Worm (Caenorhabditis elegans) whole organism, L3 larva: Measurements from ENCODE around the gene D2062.1.
A peak's percentile ranks its signal among the peaks of the same experiment; 100 is the strongest.
"Not testable (repeated sequence)": the region's sequence is repeated elsewhere in the genome, so short reads cannot be mapped to it uniquely, and the experiment has no call there.

Experiments
- R02D3.7 ChIP-seq: fragments of 150-350 bp; optimal IDR thresholded peaks from 2 replicates; lab custom pipeline; 2014; ENCODE audit warnings: missing biosample characterization, missing genetic modification characterization
- ZK546.5 ChIP-seq: sonication (generic microtip); optimal IDR thresholded peaks from 2 replicates; lab custom pipeline; 2017; ENCODE audit warnings: missing biosample characterization, missing genetic modification characterization
- aly-2 ChIP-seq: fragments of 150-350 bp; optimal IDR thresholded peaks from 2 replicates; lab custom pipeline; 2014; ENCODE audit warnings: missing biosample characterization, missing genetic modification characterization
- ama-1 ChIP-seq: fragments of 150-350 bp; optimal IDR thresholded peaks from 2 replicates; lab custom pipeline; 2018
- ceh-16 ChIP-seq: sonication (generic microtip); optimal IDR thresholded peaks from 2 replicates; lab custom pipeline; 2017; ENCODE audit warnings: missing biosample characterization, missing genetic modification characterization
- ceh-82 ChIP-seq: fragments of 150-350 bp; optimal IDR thresholded peaks from 2 replicates; lab custom pipeline; 2014; ENCODE audit warnings: missing biosample characterization, missing genetic modification characterization
- ceh-9 ChIP-seq: sonication (generic microtip); optimal IDR thresholded peaks from 2 replicates; lab custom pipeline; 2018; ENCODE audit warnings: missing biosample characterization, missing genetic modification characterization
- egl-5 ChIP-seq: fragments of 150-350 bp; optimal IDR thresholded peaks from 2 replicates; lab custom pipeline; 2017; ENCODE audit warnings: missing biosample characterization, missing genetic modification reagents, missing genetic modification characterization, inconsistent platforms
- elt-1 ChIP-seq: fragments of 150-350 bp; optimal IDR thresholded peaks from 2 replicates; lab custom pipeline; 2014; ENCODE audit warnings: missing biosample characterization, missing genetic modification characterization
- elt-2 ChIP-seq: sonication (generic microtip); optimal IDR thresholded peaks from 2 replicates; lab custom pipeline; 2016; ENCODE audit warnings: missing genetic modification reagents, mild to moderate bottlenecking, missing genetic modification characterization, missing compliant biosample characterization
- eor-1 ChIP-seq, 2 experiments: fragments of 150-350 bp; optimal IDR thresholded peaks; 2 replicates each; lab custom pipeline; 2014 to 2018; ENCODE audit warnings: missing biosample characterization in 2 of 2, missing genetic modification characterization in 2 of 2
- fkh-10 ChIP-seq: sonication (generic microtip); optimal IDR thresholded peaks from 2 replicates; lab custom pipeline; 2017; ENCODE audit warnings: missing biosample characterization, missing genetic modification reagents, missing genetic modification characterization
- fkh-2 ChIP-seq: fragments of 150-350 bp; optimal IDR thresholded peaks from 2 replicates; lab custom pipeline; 2014; ENCODE audit warnings: missing biosample characterization, missing genetic modification reagents, missing genetic modification characterization
- fos-1 ChIP-seq: fragments of 150-350 bp; optimal IDR thresholded peaks from 2 replicates; lab custom pipeline; 2014; ENCODE audit warnings: missing biosample characterization, missing genetic modification characterization
- jun-1 ChIP-seq: fragments of 150-350 bp; optimal IDR thresholded peaks from 2 replicates; lab custom pipeline; 2014; ENCODE audit warnings: missing biosample characterization, missing genetic modification reagents, missing genetic modification characterization
- lin-15B ChIP-seq: fragments of 150-350 bp; optimal IDR thresholded peaks from 2 replicates; lab custom pipeline; 2014; ENCODE audit warnings: missing biosample characterization, missing genetic modification characterization
- lin-39 ChIP-seq: fragments of 150-350 bp; optimal IDR thresholded peaks from 2 replicates; lab custom pipeline; 2018; ENCODE audit warnings: missing biosample characterization, missing genetic modification reagents, missing genetic modification characterization
- mdl-1 ChIP-seq: fragments of 150-350 bp; optimal IDR thresholded peaks from 2 replicates; lab custom pipeline; 2014; ENCODE audit warnings: missing biosample characterization, missing genetic modification characterization
- nfya-1 ChIP-seq: sonication (generic microtip); optimal IDR thresholded peaks from 2 replicates; lab custom pipeline; 2017; ENCODE audit warnings: missing genetic modification characterization, mild to moderate bottlenecking, missing compliant biosample characterization, antibody characterized with exemption, moderate library complexity; ENCODE audit not compliant: insufficient read depth
- nhr-11 ChIP-seq: fragments of 150-350 bp; optimal IDR thresholded peaks from 2 replicates; lab custom pipeline; 2014; ENCODE audit warnings: missing biosample characterization, missing genetic modification characterization
- nhr-23 ChIP-seq: fragments of 150-350 bp; optimal IDR thresholded peaks from 2 replicates; lab custom pipeline; 2014; ENCODE audit warnings: missing biosample characterization, missing genetic modification reagents, missing genetic modification characterization
- nhr-25 ChIP-seq: sonication (generic microtip); optimal IDR thresholded peaks from 2 replicates; lab custom pipeline; 2017; ENCODE audit warnings: missing biosample characterization, missing genetic modification characterization
- nhr-76 ChIP-seq: fragments of 150-350 bp; sonication (generic microtip); optimal IDR thresholded peaks from 5 replicates; lab custom pipeline; 2014; ENCODE audit warnings: missing biosample characterization, missing genetic modification characterization
- pha-4 ChIP-seq: fragments of 150-350 bp; optimal IDR thresholded peaks from 2 replicates; lab custom pipeline; 2014; ENCODE audit warnings: missing biosample characterization, missing genetic modification reagents, missing genetic modification characterization
- pqm-1 ChIP-seq: fragments of 150-350 bp; optimal IDR thresholded peaks from 2 replicates; lab custom pipeline; 2017; ENCODE audit warnings: missing biosample characterization, missing genetic modification characterization, inconsistent platforms
- skn-1 ChIP-seq: fragments of 150-350 bp; optimal IDR thresholded peaks from 2 replicates; lab custom pipeline; 2014; ENCODE audit warnings: missing biosample characterization, missing genetic modification characterization
- snpc-4 ChIP-seq: fragments of 150-350 bp; optimal IDR thresholded peaks from 2 replicates; lab custom pipeline; 2014; ENCODE audit warnings: missing biosample characterization, missing genetic modification characterization
- tbx-2 ChIP-seq: sonication (generic microtip); optimal IDR thresholded peaks from 2 replicates; lab custom pipeline; 2016; ENCODE audit warnings: mild to moderate bottlenecking, missing genetic modification characterization, missing compliant biosample characterization
- unc-62 ChIP-seq: fragments of 150-350 bp; sonication (generic microtip); optimal IDR thresholded peaks from 4 replicates; lab custom pipeline; 2014; ENCODE audit warnings: missing biosample characterization, missing genetic modification reagents, missing genetic modification characterization
- zag-1 ChIP-seq: fragments of 150-350 bp; optimal IDR thresholded peaks from 2 replicates; lab custom pipeline; 2014; ENCODE audit warnings: missing biosample characterization, missing genetic modification characterization
- ztf-11 ChIP-seq: fragments of 150-350 bp; optimal IDR thresholded peaks from 2 replicates; lab custom pipeline; 2014; ENCODE audit warnings: missing biosample characterization, missing genetic modification characterization
- ztf-4 ChIP-seq: fragments of 150-350 bp; optimal IDR thresholded peaks from 2 replicates; lab custom pipeline; 2014; ENCODE audit warnings: missing biosample characterization, missing genetic modification characterization

Gene D2062.1

DNA sequence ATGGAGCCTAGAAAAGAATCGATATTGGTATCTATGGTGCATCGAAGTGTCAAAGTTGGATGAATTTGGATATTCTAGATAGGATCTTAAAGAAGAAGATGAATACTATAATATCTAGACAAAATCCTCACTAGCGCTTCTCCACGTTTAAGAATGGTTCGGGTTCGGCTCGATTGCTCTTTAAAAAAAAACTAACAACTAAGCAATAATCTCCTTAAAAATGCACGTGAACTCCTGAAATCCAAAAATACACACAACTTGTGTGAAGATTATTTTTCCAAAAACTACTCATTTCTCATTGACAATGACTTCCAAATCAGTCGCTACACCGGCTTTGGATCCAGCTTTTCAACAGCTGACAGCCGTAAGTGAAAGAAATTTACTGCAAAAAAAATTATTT is at the start of gene D2062.1:
Gene D2062.1, plus strand, starts transcription at position 301 of the 400 bp plus-strand sequence.
- TF ChIP-seq fkh-10 (GFP tag; lab: Kevin White, UChicago) (no peak), zag-1 (tag; lab: Kevin White, UChicago) (no peak), nhr-23 (no peak), tbx-2 (tag; lab: Kevin White, UChicago) (no peak), unc-62 (GFP tag; lab: Kevin White, UChicago) (no peak), nhr-76 (tag; lab: Kevin White, UChicago) (no peak), R02D3.7 (tag; lab: Kevin White, UChicago) (no peak), fkh-2 (tag; lab: Kevin White, UChicago) (no peak), nhr-25 (no peak), skn-1 (tag; lab: Kevin White, UChicago) (no peak), ztf-4 (tag; lab: Kevin White, UChicago) (no peak), egl-5 (tag; lab: Kevin White, UChicago) (no peak), aly-2 (no peak), ceh-9 (tag; lab: Kevin White, UChicago) (no peak)

DNA sequence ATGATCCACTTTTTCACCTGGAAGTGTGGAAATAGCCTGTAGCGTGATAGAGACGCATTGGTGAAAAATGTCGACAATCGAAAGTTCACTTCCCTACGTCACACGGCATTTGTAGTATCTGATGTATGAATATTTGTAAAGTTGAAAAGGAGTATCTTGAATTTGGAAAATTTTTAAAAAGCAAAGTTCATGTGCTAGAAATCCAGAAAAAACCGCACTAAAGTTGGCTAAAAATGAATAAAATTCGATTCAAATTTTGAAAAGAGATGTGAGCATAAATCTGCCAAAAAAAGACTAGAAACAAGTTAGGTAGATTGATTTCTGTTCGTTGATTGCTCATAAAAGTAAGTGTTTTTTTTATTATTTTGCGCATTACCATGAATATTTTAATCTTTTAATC is 48.2 kb upstream of the D2062.1 start, which contains the start of gene sri-74:
Gene sri-74, minus strand, starts transcription at position 101 of the 400 bp plus-strand sequence.
- no peak for TF ChIP-seq ama-1 (lab: Kevin White, UChicago)
- no peak for TF ChIP-seq snpc-4 (tag; lab: Kevin White, UChicago)
- TF ChIP-seq ZK546.5 (tag; lab: Kevin White, UChicago): no peak
- TF ChIP-seq eor-1 (tag; optimal IDR thresholded peaks at IDR 0.05; lab: Kevin White, UChicago): no peak
- no peak for TF ChIP-seq elt-2
- no peak for TF ChIP-seq mdl-1
- TF ChIP-seq tbx-2 (tag; lab: Kevin White, UChicago): no peak
- no peak for TF ChIP-seq aly-2
- TF ChIP-seq pqm-1 (tag; lab: Kevin White, UChicago): no peak

- TF ChIP-seq pqm-1 (tag; lab: Kevin White, UChicago) (no peak), fkh-10 (GFP tag; lab: Kevin White, UChicago) (no peak), snpc-4 (tag; lab: Kevin White, UChicago) (no peak), elt-2 (peak; percentile 13), nhr-11 (tag; lab: Kevin White, UChicago) (no peak), nhr-76 (tag; lab: Kevin White, UChicago) (no peak)
- TF ChIP-seq, all 47 proteins: peak for 1
Measured at ce11 chrII:2585493-2585892, 45.8 kb upstream of the D2062.1 start, which contains the start of gene sri-36. Gene sri-36, minus strand, starts transcription at chrII:2585593.

DNA sequence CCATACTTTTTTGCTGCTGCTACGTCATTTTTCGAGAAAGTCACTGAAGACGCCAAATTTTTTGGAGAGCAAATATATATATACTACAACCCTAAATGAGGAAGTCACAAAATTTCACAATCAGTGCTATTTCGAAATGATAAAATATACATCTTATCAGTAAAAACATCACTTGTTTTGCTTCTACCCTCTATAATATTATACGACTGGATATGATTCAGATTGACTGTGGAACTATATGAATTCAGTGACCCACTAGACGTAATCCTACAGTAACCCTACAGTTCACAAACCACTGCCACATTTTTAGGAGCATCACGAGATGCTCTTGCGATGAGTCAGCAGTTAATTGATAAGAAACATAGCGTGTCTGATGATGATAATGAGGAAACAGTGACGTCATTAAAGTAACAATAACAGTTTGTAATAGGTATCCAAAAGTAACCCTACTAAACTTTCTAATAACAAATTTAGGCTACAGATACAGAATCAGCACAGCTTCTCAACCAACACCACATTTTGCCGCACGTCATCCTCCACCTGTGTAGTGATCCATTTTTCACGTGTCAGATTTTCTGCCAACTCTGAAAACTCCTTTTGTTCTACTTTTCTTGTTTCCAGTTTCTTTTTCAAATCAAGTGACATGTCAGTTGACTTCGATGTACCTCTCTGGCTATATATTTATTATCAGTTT is 44.3 kb upstream of the D2062.1 start, which contains the start of the genes F33H12.7 and sri-39:
Gene F33H12.7, minus strand, starts transcription at position 51 of the 694 bp plus-strand sequence.
Gene sri-39, plus strand, starts transcription at position 644 of the 694 bp plus-strand sequence.
- TF ChIP-seq ztf-11 (tag; lab: Kevin White, UChicago): no peak
- peak; percentile 96 for TF ChIP-seq elt-2
- peak; percentile 44 for TF ChIP-seq fos-1 (tag; lab: Kevin White, UChicago)
- peak; percentile 91 for TF ChIP-seq pqm-1 (tag; lab: Kevin White, UChicago)
- TF ChIP-seq, all 47 proteins: peak for 3

DNA sequence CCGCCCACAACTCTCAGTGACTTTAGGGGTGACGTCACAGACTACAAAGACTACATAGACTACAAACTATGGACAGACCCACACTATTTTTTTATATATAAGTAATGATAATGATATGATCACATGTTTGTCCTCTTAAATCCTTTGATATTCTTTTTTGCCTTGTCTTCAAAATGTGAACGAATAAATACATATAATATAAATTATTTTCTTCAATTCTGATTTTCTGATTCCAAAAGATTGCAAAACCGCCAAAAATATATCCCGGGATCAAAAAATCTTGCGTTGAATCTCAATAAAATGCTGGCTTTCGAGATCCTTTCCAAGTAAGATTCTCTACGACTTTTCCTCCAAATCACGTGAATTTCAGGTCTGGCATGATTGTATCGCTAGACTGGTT is 31.1 kb upstream of the D2062.1 start, which contains the start of gene F33H12.1:
Gene F33H12.1, plus strand, starts transcription at position 301 of the 400 bp plus-strand sequence.
- TF ChIP-seq nfya-1; pha-4 (tag; lab: Kevin White, UChicago); elt-1 (tag; lab: Kevin White, UChicago): not testable (repeated sequence)

DNA sequence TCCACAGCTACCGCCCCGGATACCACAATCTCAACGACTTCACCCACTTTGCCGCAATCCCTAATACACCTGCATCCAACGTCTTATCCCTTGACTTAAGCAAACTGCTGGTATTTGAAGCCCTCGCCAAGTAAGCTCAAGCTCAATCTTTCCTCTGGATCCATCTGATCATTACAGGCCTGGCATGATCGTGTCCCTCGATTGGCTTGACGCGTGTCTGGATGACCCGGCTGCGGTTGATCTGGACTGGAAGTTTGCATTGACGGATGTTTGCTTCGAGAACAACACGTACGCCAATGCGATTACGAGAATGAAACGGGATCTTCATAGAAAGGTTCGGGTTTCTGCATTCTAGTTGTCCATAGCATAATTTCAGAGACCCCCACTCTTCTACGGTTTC is 30.3 kb upstream of the D2062.1 start:
- TF ChIP-seq ceh-16 (tag; lab: Kevin White, UChicago) (no peak), nfya-1 (no peak), fkh-2 (tag; lab: Kevin White, UChicago) (no peak)

ce11 chrII:2605319-2605718 is 25.9 kb upstream of the D2062.1 start, which contains the start of gene sri-77:
Gene sri-77, minus strand, starts transcription at chrII:2605419.
- TF ChIP-seq ceh-82 (no peak), unc-62 (GFP tag; lab: Kevin White, UChicago) (no peak), fkh-10 (GFP tag; lab: Kevin White, UChicago) (no peak), lin-15B (no peak), ztf-4 (tag; lab: Kevin White, UChicago) (no peak), nhr-11 (tag; lab: Kevin White, UChicago) (no peak), lin-39 (tag; lab: Kevin White, UChicago) (no peak), pha-4 (tag; lab: Kevin White, UChicago) (no peak), ZK546.5 (tag; lab: Kevin White, UChicago) (no peak), jun-1 (tag; lab: Kevin White, UChicago) (no peak), aly-2 (no peak), elt-1 (tag; lab: Kevin White, UChicago) (no peak), zag-1 (tag; lab: Kevin White, UChicago) (no peak), egl-5 (tag; lab: Kevin White, UChicago) (no peak)
